Worm (Caenorhabditis elegans) whole organism, L3 larva: ENCODE measurements around the gene F47C12.7.

ENCODE experiments used
- aly-2 ChIP-seq: fragments of 150-350 bp; optimal IDR thresholded peaks from 2 replicates; lab custom pipeline; 2014; ENCODE audit warnings: missing biosample characterization, missing genetic modification characterization
- ceh-82 ChIP-seq: fragments of 150-350 bp; optimal IDR thresholded peaks from 2 replicates; lab custom pipeline; 2014; ENCODE audit warnings: missing biosample characterization, missing genetic modification characterization
- egl-27 ChIP-seq: sonication (generic microtip); optimal IDR thresholded peaks from 4 replicates; lab custom pipeline; 2017; ENCODE audit warnings: missing biosample characterization, missing genetic modification reagents, missing genetic modification characterization
- fkh-10 ChIP-seq: sonication (generic microtip); optimal IDR thresholded peaks from 2 replicates; lab custom pipeline; 2017; ENCODE audit warnings: missing biosample characterization, missing genetic modification reagents, missing genetic modification characterization
- fos-1 ChIP-seq: fragments of 150-350 bp; optimal IDR thresholded peaks from 2 replicates; lab custom pipeline; 2014; ENCODE audit warnings: missing biosample characterization, missing genetic modification characterization
- lin-39 ChIP-seq: fragments of 150-350 bp; optimal IDR thresholded peaks from 2 replicates; lab custom pipeline; 2018; ENCODE audit warnings: missing biosample characterization, missing genetic modification reagents, missing genetic modification characterization
- mdl-1 ChIP-seq: fragments of 150-350 bp; optimal IDR thresholded peaks from 2 replicates; lab custom pipeline; 2014; ENCODE audit warnings: missing biosample characterization, missing genetic modification characterization
- nhr-23 ChIP-seq: fragments of 150-350 bp; optimal IDR thresholded peaks from 2 replicates; lab custom pipeline; 2014; ENCODE audit warnings: missing biosample characterization, missing genetic modification reagents, missing genetic modification characterization
- nhr-237 ChIP-seq: fragments of 150-350 bp; optimal IDR thresholded peaks from 2 replicates; lab custom pipeline; 2014; ENCODE audit warnings: missing biosample characterization, missing genetic modification characterization
- pqm-1 ChIP-seq: fragments of 150-350 bp; optimal IDR thresholded peaks from 2 replicates; lab custom pipeline; 2017; ENCODE audit warnings: missing biosample characterization, missing genetic modification characterization, inconsistent platforms
- sea-2 ChIP-seq: fragments of 150-350 bp; sonication (generic microtip); optimal IDR thresholded peaks from 4 replicates; lab custom pipeline; 2014; ENCODE audit warnings: missing biosample characterization, missing genetic modification reagents, missing genetic modification characterization
- tbx-2 ChIP-seq: sonication (generic microtip); optimal IDR thresholded peaks from 2 replicates; lab custom pipeline; 2016; ENCODE audit warnings: mild to moderate bottlenecking, missing genetic modification characterization, missing compliant biosample characterization
- unc-62 ChIP-seq: fragments of 150-350 bp; sonication (generic microtip); optimal IDR thresholded peaks from 4 replicates; lab custom pipeline; 2014; ENCODE audit warnings: missing biosample characterization, missing genetic modification reagents, missing genetic modification characterization

ce11 chrIV:4015660-4016059, 20.4 kb upstream of the F47C12.7 start:
- TF ChIP-seq fos-1 (tag; lab: Kevin White, UChicago) = no peak
- no peak for TF ChIP-seq egl-27 (tag; lab: Kevin White, UChicago)
- no peak for TF ChIP-seq tbx-2 (tag; lab: Kevin White, UChicago)
- no peak for TF ChIP-seq sea-2 (GFP tag; lab: Kevin White, UChicago)
- no peak for TF ChIP-seq nhr-23 (tag; lab: Kevin White, UChicago)
- no peak for TF ChIP-seq ceh-82 (tag; lab: Kevin White, UChicago)
- no peak for TF ChIP-seq fkh-10 (GFP tag; lab: Kevin White, UChicago)
- no peak for TF ChIP-seq nhr-237 (tag; lab: Kevin White, UChicago)
- TF ChIP-seq unc-62 (GFP tag; lab: Kevin White, UChicago) = no peak
- no peak for TF ChIP-seq pqm-1 (tag; lab: Kevin White, UChicago)
- no peak for TF ChIP-seq mdl-1 (tag; lab: Kevin White, UChicago)
- TF ChIP-seq lin-39 (tag; lab: Kevin White, UChicago) = no peak
- no peak for TF ChIP-seq aly-2 (tag; lab: Kevin White, UChicago)
